Worm (Caenorhabditis elegans) whole organism, L3 larva: ENCODE data around the gene EGAP1.1.

Experiments
- ceh-82 ChIP-seq: fragments of 150-350 bp; optimal IDR thresholded peaks from 2 replicates; lab custom pipeline; 2014; ENCODE audit warnings: missing biosample characterization, missing genetic modification characterization
- elt-3 ChIP-seq, 3 experiments: fragments of 150-350 bp in 1 of 3; sonication (generic microtip) in 2 of 3; optimal IDR thresholded peaks; 2 replicates in 2 of 3; 4 replicates in 1 of 3; lab custom pipeline; 2014 to 2017; ENCODE audit warnings: missing biosample characterization in 3 of 3, missing genetic modification characterization in 3 of 3
- hmg-11 ChIP-seq: sonication (generic microtip); optimal IDR thresholded peaks from 2 replicates; lab custom pipeline; 2016; ENCODE audit warnings: missing genetic modification characterization, missing compliant biosample characterization
- jun-1 ChIP-seq: fragments of 150-350 bp; optimal IDR thresholded peaks from 2 replicates; lab custom pipeline; 2014; ENCODE audit warnings: missing biosample characterization, missing genetic modification reagents, missing genetic modification characterization
- nhr-12 ChIP-seq: fragments of 150-350 bp; optimal IDR thresholded peaks from 2 replicates; lab custom pipeline; 2014; ENCODE audit warnings: missing biosample characterization, missing genetic modification characterization
- snpc-4 ChIP-seq: fragments of 150-350 bp; optimal IDR thresholded peaks from 2 replicates; lab custom pipeline; 2014; ENCODE audit warnings: missing biosample characterization, missing genetic modification characterization
- unc-62 ChIP-seq: fragments of 150-350 bp; sonication (generic microtip); optimal IDR thresholded peaks from 4 replicates; lab custom pipeline; 2014; ENCODE audit warnings: missing biosample characterization, missing genetic modification reagents, missing genetic modification characterization

- TF ChIP-seq unc-62 (GFP tag; lab: Kevin White, UChicago) (no peak), snpc-4 (no peak), hmg-11 (tag; lab: Kevin White, UChicago) (no peak), ceh-82 (tag; lab: Kevin White, UChicago) (no peak), nhr-12 (tag; lab: Kevin White, UChicago) (no peak), elt-3 (tag; optimal IDR thresholded peaks at IDR 0.05; lab: Kevin White, UChicago) (no peak), jun-1 (tag; lab: Kevin White, UChicago) (no peak)
These were observed 22.3 kb downstream of the EGAP1.1 start for ce11 chrIII:5914717-5915116.
